Worm (Caenorhabditis elegans) whole organism, L4 larva: ENCODE data around the gene Y45F10C.1.
"Not testable (repeated sequence)": the region's sequence is repeated elsewhere in the genome, so short reads cannot be mapped to it uniquely, and the experiment has no call there.

ENCODE experiments used
- T20F7.1 ChIP-seq: fragments of 200-800 bp; sonication (Bioruptor generic); optimal IDR thresholded peaks from 2 replicates; lab custom pipeline; 2018; ENCODE audit warnings: mild to moderate bottlenecking, missing genetic modification characterization, missing compliant biosample characterization
- madf-9 ChIP-seq: fragments of 200-800 bp; sonication (Bioruptor generic); conservative IDR thresholded peaks from 2 replicates; pipeline ENCODE4 v1.3.6; 2022; ENCODE audit warnings: missing genetic modification reagents, missing genetic modification characterization, missing compliant biosample characterization
- mdl-1 ChIP-seq, 2 experiments: fragments of 150-350 bp in 1 of 2; sonication (generic microtip) in 1 of 2; optimal IDR thresholded peaks; 2 replicates each; lab custom pipeline; 2014 to 2017; ENCODE audit warnings: missing biosample characterization in 2 of 2, missing genetic modification characterization in 2 of 2
- nhr-237 ChIP-seq: sonication (generic microtip); optimal IDR thresholded peaks from 2 replicates; lab custom pipeline; 2017; ENCODE audit warnings: missing biosample characterization, missing genetic modification characterization
- spr-3 ChIP-seq: fragments of 200-800 bp; sonication (Bioruptor generic); optimal IDR thresholded peaks from 2 replicates; lab custom pipeline; 2018; ENCODE audit warnings: mild to moderate bottlenecking, missing genetic modification characterization, missing compliant biosample characterization
- unc-62 ChIP-seq, 3 experiments: fragments of 150-350 bp in 1 of 3; sonication (generic microtip); optimal IDR thresholded peaks in 2 of 3; peaks in 1 of 3; 1 replicate in 1 of 3; 2 replicates in 2 of 3; lab custom pipeline; 2014 to 2017; ENCODE audit warnings: missing biosample characterization in 3 of 3, missing genetic modification characterization in 3 of 3, missing genetic modification reagents in 3 of 3, missing genotype in 1 of 3

ce11 chrIV:13659449-13659848, at the start of gene Y45F10C.1:
- not testable (repeated sequence) for TF ChIP-seq nhr-237 (tag; lab: Kevin White, UChicago); T20F7.1 (GFP tag; lab: Kevin White, UChicago); mdl-1 (tag; optimal IDR thresholded peaks at IDR 0.05; lab: Kevin White, UChicago); madf-9 (GFP tag; lab: Robert Waterston, UW); spr-3 (GFP tag; lab: Kevin White, UChicago); unc-62 (GFP tag; optimal IDR thresholded peaks at IDR 0.05 in 1 of 2; lab: Kevin White, UChicago); unc-62 (tag; optimal IDR thresholded peaks at IDR 0.05; lab: Kevin White, UChicago)
